Fruit fly (Drosophila melanogaster) whole organism: Measurements from ENCODE around the gene Vha100-4.

ENCODE experiments used
- CG8478 ChIP-seq: fragments of >200 bp; optimal IDR thresholded peaks from 2 replicates; lab custom pipeline; 2018; ENCODE audit warnings: inconsistent platforms
- usp ChIP-seq: fragments of >200 bp; optimal IDR thresholded peaks from 2 replicates; lab custom pipeline; 2017; ENCODE audit warnings: missing biosample characterization, missing genetic modification characterization, mixed read lengths

- TF ChIP-seq usp (GFP tag; lab: Kevin White, UChicago) (no peak), CG8478 (lab: Kevin White, UChicago) (no peak)
These were observed 15.1 kb upstream of the Vha100-4 start, which contains the start of gene CG7685 for dm6 chr3R:18404713-18405112.
